Fruit fly (Drosophila melanogaster) whole organism, embryonic: ENCODE results near the gene CG42445.
A peak's percentile ranks its signal among the peaks of the same experiment; 100 is the strongest.

Experiments used
- C15 ChIP-seq: fragments of 200-800 bp; sonication (Bioruptor generic); IDR thresholded peaks from 3 replicates; pipeline ENCODE4 v1.3.6; 2022; ENCODE audit warnings: missing biosample characterization, missing genetic modification characterization
- CG10543 ChIP-seq: fragments of 200-800 bp; sonication (Bioruptor generic); optimal IDR thresholded peaks from 3 replicates; lab custom pipeline; 2017; ENCODE audit warnings: missing biosample characterization, mild to moderate bottlenecking, missing genetic modification characterization, moderate library complexity
- CG11398 ChIP-seq: fragments of 200-800 bp; sonication (Bioruptor generic); optimal IDR thresholded peaks from 2 replicates; lab custom pipeline; 2016; ENCODE audit warnings: missing biosample characterization, missing genetic modification characterization
- CG11560 ChIP-seq: fragments of 200-800 bp; sonication (Bioruptor generic); IDR thresholded peaks from 3 replicates; pipeline ENCODE4 v1.3.6; 2022; ENCODE audit warnings: missing biosample characterization, missing genetic modification characterization
- CG11695 ChIP-seq: fragments of 200-800 bp; sonication (Bioruptor generic); IDR thresholded peaks from 3 replicates; pipeline ENCODE4 v1.3.6; 2022; ENCODE audit warnings: missing biosample characterization, missing genetic modification characterization
- CG13424 ChIP-seq: fragments of 200-800 bp; sonication (Bioruptor generic); optimal IDR thresholded peaks from 2 replicates; lab custom pipeline; 2019; ENCODE audit warnings: missing biosample characterization, mild to moderate bottlenecking, missing genetic modification characterization, moderate library complexity
- CG14014 ChIP-seq: fragments of 200-800 bp; sonication (Bioruptor generic); IDR thresholded peaks from 2 replicates; pipeline ENCODE4 v1.3.6; 2022; ENCODE audit warnings: missing biosample characterization, missing genetic modification characterization
- CG15601 ChIP-seq: fragments of 200-800 bp; sonication (Bioruptor generic); optimal IDR thresholded peaks from 3 replicates; lab custom pipeline; 2019; ENCODE audit warnings: missing biosample characterization, mild to moderate bottlenecking, missing genetic modification characterization, moderate library complexity
- CG16779 ChIP-seq: fragments of 200-800 bp; sonication (Bioruptor generic); IDR thresholded peaks from 2 replicates; pipeline ENCODE4 v1.3.6; 2022; ENCODE audit warnings: missing biosample characterization, missing genetic modification characterization
- CG16815 ChIP-seq: fragments of 200-800 bp; sonication (Bioruptor generic); optimal IDR thresholded peaks from 3 replicates; lab custom pipeline; 2017; ENCODE audit warnings: missing biosample characterization, mild to moderate bottlenecking, missing genetic modification characterization
- CG17361 ChIP-seq: fragments of 200-800 bp; sonication (Bioruptor generic); IDR thresholded peaks from 3 replicates; pipeline ENCODE4 v1.3.6; 2022; ENCODE audit warnings: missing biosample characterization, missing genetic modification characterization
- CG17802 ChIP-seq: fragments of 200-800 bp; sonication (Bioruptor generic); optimal IDR thresholded peaks from 2 replicates; lab custom pipeline; 2018; ENCODE audit warnings: missing biosample characterization, mild to moderate bottlenecking, missing genetic modification characterization, moderate library complexity
- CG17912 ChIP-seq: fragments of 200-800 bp; sonication (Bioruptor generic); optimal IDR thresholded peaks from 2 replicates; lab custom pipeline; 2018; ENCODE audit warnings: missing biosample characterization, mild to moderate bottlenecking, missing genetic modification characterization
- CG2678 ChIP-seq: fragments of 200-800 bp; sonication (Bioruptor generic); optimal IDR thresholded peaks from 3 replicates; lab custom pipeline; 2019; ENCODE audit warnings: missing biosample characterization, mild to moderate bottlenecking, missing genetic modification characterization, moderate library complexity
- CG6813 ChIP-seq: fragments of 200-800 bp; sonication (Bioruptor generic); optimal IDR thresholded peaks from 2 replicates; lab custom pipeline; 2017; ENCODE audit warnings: missing biosample characterization, missing genetic modification characterization, mild to moderate bottlenecking, moderate library complexity, missing genetic modification reagents
- CG8478 ChIP-seq: fragments of >200 bp; optimal IDR thresholded peaks from 2 replicates; lab custom pipeline; 2018
- CkIIα-i1 ChIP-seq: fragments of 200-800 bp; sonication (Bioruptor generic); IDR thresholded peaks from 2 replicates; pipeline ENCODE4 v1.3.6; 2022; ENCODE audit warnings: missing biosample characterization, missing genetic modification characterization
- Doc3 ChIP-seq: fragments of 200-800 bp; sonication (Bioruptor generic); IDR thresholded peaks from 3 replicates; pipeline ENCODE4 v1.3.6; 2022; ENCODE audit warnings: missing biosample characterization, missing genetic modification characterization; ENCODE audit not compliant: partially characterized antibody
- HHEX ChIP-seq: fragments of 200-800 bp; sonication (Bioruptor generic); optimal IDR thresholded peaks from 3 replicates; lab custom pipeline; 2017; ENCODE audit warnings: missing biosample characterization, mild to moderate bottlenecking, missing genetic modification characterization, missing genetic modification reagents
- Hr78 ChIP-seq, 2 experiments: fragments of 200-800 bp in 1 of 2; fragments of >200 bp in 1 of 2; sonication (Bioruptor generic) in 1 of 2; optimal IDR thresholded peaks; 2 replicates each; lab custom pipeline; 2017 to 2019; ENCODE audit warnings: missing biosample characterization in 2 of 2, missing genetic modification characterization in 2 of 2, mild to moderate bottlenecking in 1 of 2, moderate library complexity in 1 of 2
- Oaz ChIP-seq: fragments of 200-800 bp; sonication (Bioruptor generic); IDR thresholded peaks from 2 replicates; pipeline ENCODE4 v1.3.6; 2022; ENCODE audit warnings: missing biosample characterization, missing genetic modification characterization
- Spps ChIP-seq: fragments of 200-800 bp; sonication (Bioruptor generic); optimal IDR thresholded peaks from 2 replicates; lab custom pipeline; 2018; ENCODE audit warnings: missing biosample characterization, mild to moderate bottlenecking, missing genetic modification characterization
- cas ChIP-seq: fragments of 200-800 bp; sonication (Bioruptor generic); IDR thresholded peaks from 2 replicates; pipeline ENCODE4 v1.3.6; 2022; ENCODE audit warnings: missing biosample characterization, missing genetic modification characterization
- chinmo ChIP-seq: fragments of 200-800 bp; sonication (Bioruptor generic); IDR thresholded peaks from 4 replicates; pipeline ENCODE4 v1.3.6; 2022; ENCODE audit warnings: missing biosample characterization, missing genetic modification characterization; ENCODE audit not compliant: partially characterized antibody
- corto ChIP-seq: fragments of 200-800 bp; sonication (Bioruptor generic); optimal IDR thresholded peaks from 2 replicates; lab custom pipeline; 2016; ENCODE audit warnings: missing biosample characterization, mild to moderate bottlenecking, missing genetic modification characterization, moderate library complexity
- dan ChIP-seq: fragments of 200-800 bp; sonication (Bioruptor generic); IDR thresholded peaks from 2 replicates; pipeline ENCODE4 v1.3.6; 2022; ENCODE audit warnings: missing biosample characterization, missing genetic modification characterization
- ewg ChIP-seq: fragments of 200-800 bp; sonication (Bioruptor generic); optimal IDR thresholded peaks from 3 replicates; lab custom pipeline; 2017; ENCODE audit warnings: mild to moderate bottlenecking, missing biosample characterization, missing genetic modification reagents, missing genetic modification characterization
- fd102C ChIP-seq: fragments of 200-800 bp; sonication (Bioruptor generic); optimal IDR thresholded peaks from 2 replicates; lab custom pipeline; 2018; ENCODE audit warnings: missing biosample characterization, mild to moderate bottlenecking, missing genetic modification characterization, moderate library complexity
- hb ChIP-seq: fragments of 200-800 bp; sonication (Bioruptor generic); IDR thresholded peaks from 3 replicates; pipeline ENCODE4 v1.3.6; 2022; ENCODE audit warnings: missing biosample characterization, missing genetic modification characterization; ENCODE audit not compliant: partially characterized antibody
- knrl ChIP-seq: fragments of 200-800 bp; sonication (Bioruptor generic); IDR thresholded peaks from 3 replicates; pipeline ENCODE4 v1.3.6; 2022; ENCODE audit warnings: missing biosample characterization, missing genetic modification characterization; ENCODE audit not compliant: partially characterized antibody
- lola ChIP-seq, 3 experiments: fragments of >200 bp in 2 of 3; fragments of 200-800 bp in 1 of 3; sonication (Bioruptor generic) in 1 of 3; optimal IDR thresholded peaks; 2 replicates each; lab custom pipeline; 2017 to 2019; ENCODE audit warnings: missing biosample characterization in 3 of 3, missing genetic modification characterization in 3 of 3, mild to moderate bottlenecking in 1 of 3, moderate library complexity in 1 of 3
- luna ChIP-seq: fragments of 200-800 bp; sonication (Bioruptor generic); optimal IDR thresholded peaks from 2 replicates; lab custom pipeline; 2016; ENCODE audit warnings: missing biosample characterization, missing genetic modification characterization
- oc ChIP-seq: fragments of 200-800 bp; sonication (Bioruptor generic); optimal IDR thresholded peaks from 2 replicates; lab custom pipeline; 2018; ENCODE audit warnings: missing biosample characterization, mild to moderate bottlenecking, missing genetic modification characterization, moderate library complexity
- odd ChIP-seq: fragments of 200-800 bp; sonication (Bioruptor generic); optimal IDR thresholded peaks from 2 replicates; lab custom pipeline; 2017; ENCODE audit warnings: missing biosample characterization, mild to moderate bottlenecking, missing genetic modification characterization
- otp ChIP-seq: fragments of 200-800 bp; sonication (Bioruptor generic); IDR thresholded peaks from 3 replicates; pipeline ENCODE4, ENCODE4 v1.3.6; 2022; ENCODE audit warnings: missing biosample characterization, missing genetic modification characterization
- pnt ChIP-seq: fragments of 200-800 bp; sonication (Bioruptor generic); optimal IDR thresholded peaks from 3 replicates; lab custom pipeline; 2016; ENCODE audit warnings: missing biosample characterization, missing genetic modification characterization
- rib ChIP-seq: fragments of 200-800 bp; sonication (Bioruptor generic); IDR thresholded peaks from 2 replicates; pipeline ENCODE4 v1.3.6; 2022; ENCODE audit warnings: missing biosample characterization, missing genetic modification characterization
- row ChIP-seq: fragments of 200-800 bp; sonication (Bioruptor generic); IDR thresholded peaks from 3 replicates; pipeline ENCODE4 v1.3.6; 2022; ENCODE audit warnings: missing biosample characterization, missing genetic modification characterization
- sens ChIP-seq: fragments of 200-800 bp; sonication (Bioruptor generic); peaks from one replicate; lab custom pipeline; 2016; ENCODE audit warnings: missing biosample characterization, missing genetic modification characterization
- slbo ChIP-seq: fragments of 200-800 bp; sonication (Bioruptor generic); IDR thresholded peaks from 2 replicates; pipeline ENCODE4 v1.3.6; 2022; ENCODE audit warnings: missing biosample characterization, missing genetic modification characterization
- so ChIP-seq: fragments of 200-800 bp; sonication (Bioruptor generic); IDR thresholded peaks from 3 replicates; pipeline ENCODE4 v1.3.6; 2022; ENCODE audit warnings: missing biosample characterization, missing genetic modification characterization
- ssp ChIP-seq: fragments of 200-800 bp; sonication (Bioruptor generic); IDR thresholded peaks from 2 replicates; pipeline ENCODE4 v1.3.6; 2022; ENCODE audit warnings: missing biosample characterization, missing genetic modification characterization
- tio ChIP-seq: fragments of 200-800 bp; sonication (Bioruptor generic); optimal IDR thresholded peaks from 2 replicates; lab custom pipeline; 2017; ENCODE audit warnings: missing biosample characterization, missing genetic modification characterization, inconsistent platforms
- unpg ChIP-seq: fragments of 200-800 bp; sonication (Bioruptor generic); optimal IDR thresholded peaks from 3 replicates; lab custom pipeline; 2018; ENCODE audit warnings: missing biosample characterization, mild to moderate bottlenecking, missing genetic modification characterization, moderate library complexity
- vnd ChIP-seq: fragments of 200-800 bp; sonication (Bioruptor generic); IDR thresholded peaks from 3 replicates; pipeline ENCODE4 v1.3.6; 2022; ENCODE audit warnings: missing biosample characterization, missing genetic modification characterization; ENCODE audit not compliant: partially characterized antibody
- wdn ChIP-seq: fragments of 200-800 bp; sonication (Bioruptor generic); IDR thresholded peaks from 2 replicates; pipeline ENCODE4 v1.3.6; 2022; ENCODE audit warnings: missing biosample characterization, missing genetic modification characterization
- zen2 ChIP-seq: fragments of 200-800 bp; sonication (Bioruptor generic); IDR thresholded peaks from 3 replicates; pipeline ENCODE4 v1.3.6; 2022; ENCODE audit warnings: missing biosample characterization, missing genetic modification characterization; ENCODE audit not compliant: partially characterized antibody

The CG42445 gene

DNA sequence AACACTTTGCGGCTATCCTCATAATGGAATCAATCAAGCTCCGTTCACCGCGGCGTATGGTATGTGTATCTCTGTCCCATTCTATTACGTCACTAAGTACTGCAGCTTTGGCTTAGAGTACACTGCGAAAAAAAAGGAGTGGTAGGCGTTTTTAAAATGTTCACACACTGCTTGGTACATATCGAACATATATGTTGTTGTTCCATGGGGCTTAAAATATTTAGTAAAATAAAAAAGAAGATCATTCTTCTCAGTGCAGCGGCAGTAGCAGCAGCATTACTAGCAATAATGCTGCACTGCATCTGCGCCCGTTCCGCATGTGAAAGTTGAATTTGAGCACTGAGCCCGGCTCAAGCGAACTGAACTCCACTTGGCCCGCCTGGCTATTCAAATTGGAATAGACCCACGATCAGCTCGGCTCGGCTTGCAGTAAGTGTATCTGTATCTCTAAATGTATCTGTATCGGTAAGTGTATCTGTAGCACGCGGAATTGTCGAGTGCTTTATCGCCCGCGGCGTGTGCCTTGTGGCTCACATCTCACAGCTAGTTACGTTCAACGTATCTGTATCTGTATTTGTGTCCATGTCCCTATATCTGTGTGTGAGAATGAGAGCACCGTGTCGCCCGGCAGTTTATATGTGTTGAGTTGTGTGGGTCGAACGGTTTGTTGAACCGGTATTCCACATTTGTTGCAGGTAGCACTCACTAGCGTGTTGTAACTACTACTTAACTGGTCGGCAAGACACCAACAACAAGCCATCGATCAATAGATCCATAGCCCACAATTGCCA is 5.3 kb downstream of the CG42445 start (continued):
- TF ChIP-seq CkIIα-i1 (GFP tag; lab: Robert Waterston, UW) (no peak), ssp (GFP tag; lab: Robert Waterston, UW) (peak; percentile 33; the same call in 1 of the 2 replicates), HHEX (GFP tag; lab: Kevin White, UChicago) (peak; percentile 58), rib (GFP tag; lab: Robert Waterston, UW) (no peak), CG8478 (lab: Kevin White, UChicago) (no peak), so (peak; percentile 65; the same call in 1 of the 3 replicates), tio (GFP tag; lab: Kevin White, UChicago) (peak; percentile 62), slbo (GFP tag; lab: Robert Waterston, UW) (peak; percentile 51), CG17361 (GFP tag; lab: Robert Waterston, UW) (0 out of 3 replicates have a peak, but pooled peaks have one; percentile 29), CG2678 (tag; lab: Kevin White, UChicago) (peak; percentile 67), CG17802 (tag; lab: Kevin White, UChicago) (no peak), CG11695 (GFP tag; lab: Robert Waterston, UW) (0 out of 3 replicates have a peak, but pooled peaks have one; percentile 45), oc (tag; lab: Kevin White, UChicago) (peak; percentile 80), vnd (no peak)
- TF ChIP-seq, all 482 proteins: peak for 222

DNA sequence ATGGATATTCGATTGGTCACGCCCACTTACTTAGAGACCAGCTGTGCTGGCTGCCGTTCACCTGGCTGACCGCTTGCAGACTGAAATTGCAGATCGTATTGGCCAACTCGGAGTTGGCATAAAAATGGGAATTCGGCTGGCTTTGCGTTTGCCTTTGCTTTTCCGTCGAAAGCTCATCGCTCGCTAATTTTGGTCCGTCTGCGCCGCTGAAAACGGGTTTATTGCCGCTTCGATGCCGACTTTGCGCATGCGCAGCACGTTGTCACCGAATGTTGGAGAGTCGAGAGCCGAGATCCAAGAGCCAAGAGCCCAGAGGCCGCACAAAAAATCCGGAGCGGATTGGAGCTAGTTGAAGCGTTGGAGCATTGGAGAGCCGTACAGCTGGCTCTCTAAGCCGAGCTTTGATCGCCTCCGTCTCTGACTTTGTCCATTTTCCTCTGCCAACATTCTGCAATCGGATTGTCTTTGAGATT is 6.9 kb downstream of the CG42445 start, which contains the start of gene CG13676:
Gene CG13676, minus strand, starts transcription at position 87 of the 473 bp plus-strand sequence.
- TF ChIP-seq CG10543: peak; percentile 40
- TF ChIP-seq cas: no peak
- TF ChIP-seq zen2 (GFP tag; lab: Robert Waterston, UW): no peak
- 0 out of 3 replicates have a peak, but pooled peaks have one; percentile 11 for TF ChIP-seq so
- TF ChIP-seq hb (GFP tag; lab: Robert Waterston, UW): no peak
- TF ChIP-seq CG6813 (GFP tag; lab: Kevin White, UChicago): no peak
- no peak for TF ChIP-seq wdn (GFP tag; lab: Robert Waterston, UW)
- no peak for TF ChIP-seq lola (GFP tag; optimal IDR thresholded peaks at IDR 0.05; lab: Kevin White, UChicago)
- no peak for TF ChIP-seq dan
- no peak for TF ChIP-seq CG17912 (GFP tag; lab: Kevin White, UChicago)
- no peak for TF ChIP-seq fd102C
- no peak for TF ChIP-seq CG16815
- peak; percentile 24 for TF ChIP-seq sens
- TF ChIP-seq knrl: no peak
- no peak for TF ChIP-seq Doc3 (GFP tag; lab: Robert Waterston, UW)
- TF ChIP-seq ewg: no peak
- TF ChIP-seq otp (GFP tag; lab: Robert Waterston, UW): no peak
- TF ChIP-seq CG14014 (GFP tag; lab: Robert Waterston, UW): no peak
- no peak for TF ChIP-seq CG16779
- 0 out of 3 replicates have a peak, but pooled peaks have one; percentile 8 for TF ChIP-seq row
- peak; percentile 66 for TF ChIP-seq corto (GFP tag; lab: Kevin White, UChicago)
- TF ChIP-seq chinmo (GFP tag; lab: Robert Waterston, UW): peak; percentile 91; the same call in 2 of the 4 replicates
- TF ChIP-seq Spps (tag; lab: Kevin White, UChicago): no peak
- no peak for TF ChIP-seq C15 (GFP tag; lab: Robert Waterston, UW)
- no peak for TF ChIP-seq pnt (GFP tag; lab: Kevin White, UChicago)
- TF ChIP-seq CG13424: no peak
- TF ChIP-seq rib (GFP tag; lab: Robert Waterston, UW): peak; percentile 44; the same call in 1 of the 2 replicates
- no peak for TF ChIP-seq Oaz (GFP tag; lab: Robert Waterston, UW)
- TF ChIP-seq odd: no peak
- TF ChIP-seq CG11398 (GFP tag; lab: Kevin White, UChicago): no peak
- TF ChIP-seq CG15601 (tag; lab: Kevin White, UChicago): no peak
- no peak for TF ChIP-seq luna (GFP tag; lab: Kevin White, UChicago)
- no peak for TF ChIP-seq CG11560 (tag; lab: Robert Waterston, UW)
- no peak for TF ChIP-seq unpg (GFP tag; lab: Kevin White, UChicago)
- no peak for TF ChIP-seq Hr78 (GFP tag; optimal IDR thresholded peaks at IDR 0.05; lab: Kevin White, UChicago)
